Fruit fly (Drosophila melanogaster) whole organism, prepupa: ENCODE data around the gene Ets97D.

ENCODE experiments used
- CG8632 ChIP-seq: fragments of 200-800 bp; sonication (Bioruptor generic); optimal IDR thresholded peaks from 3 replicates; lab custom pipeline; 2016; ENCODE audit warnings: missing biosample characterization, missing genetic modification characterization
- acj6 ChIP-seq: fragments of 200-800 bp; sonication (Bioruptor generic); optimal IDR thresholded peaks from 3 replicates; lab custom pipeline; 2016; ENCODE audit warnings: missing biosample characterization, missing genetic modification characterization
- fd85E ChIP-seq: fragments of 200-800 bp; sonication (Bioruptor generic); optimal IDR thresholded peaks from 3 replicates; lab custom pipeline; 2016; ENCODE audit warnings: missing biosample characterization, missing genetic modification characterization
- pdm3 ChIP-seq: fragments of 200-800 bp; sonication (Bioruptor generic); optimal IDR thresholded peaks from 3 replicates; lab custom pipeline; 2016; ENCODE audit warnings: missing biosample characterization, missing genetic modification characterization

DNA sequence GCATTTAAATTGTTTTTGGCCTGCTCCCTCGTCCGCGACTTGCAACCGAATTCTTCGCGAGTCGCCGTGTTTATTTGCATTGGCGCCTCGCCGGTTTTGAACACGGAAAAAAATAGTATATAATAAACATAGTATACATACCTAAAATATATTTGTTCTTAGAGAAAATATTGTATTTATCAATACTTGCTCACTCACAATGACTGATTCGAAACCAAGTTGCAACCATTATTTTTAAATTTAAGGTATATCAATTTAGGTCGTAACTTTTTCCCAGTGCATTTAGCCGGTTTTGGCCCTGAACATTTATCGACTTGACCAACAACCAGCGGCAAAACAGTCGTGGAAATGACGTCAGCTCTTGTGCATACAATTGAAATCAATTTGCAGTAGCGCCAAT lies 15.7 kb upstream of the Ets97D start:
- TF ChIP-seq acj6 (GFP tag; lab: Kevin White, UChicago) = peak; percentile 92
- TF ChIP-seq fd85E (GFP tag; lab: Kevin White, UChicago) = peak; percentile 58
- peak; percentile 88 for TF ChIP-seq pdm3 (GFP tag; lab: Kevin White, UChicago)
- peak; percentile 95 for TF ChIP-seq CG8632
